Fruit fly (Drosophila melanogaster) whole organism, prepupa: ENCODE results near the gene Syt1.

Source experiments
- CG10631 ChIP-seq: fragments of 200-800 bp; sonication (Bioruptor generic); optimal IDR thresholded peaks from 2 replicates; lab custom pipeline; 2016; ENCODE audit warnings: missing biosample characterization, missing genetic modification characterization
- CG1621 ChIP-seq: fragments of 200-800 bp; sonication (Bioruptor generic); optimal IDR thresholded peaks from 3 replicates; lab custom pipeline; 2018; ENCODE audit warnings: missing biosample characterization, mild to moderate bottlenecking, missing genetic modification characterization
- CG3919 ChIP-seq: fragments of 200-800 bp; sonication (Bioruptor generic); optimal IDR thresholded peaks from 3 replicates; lab custom pipeline; 2016; ENCODE audit warnings: missing biosample characterization, missing genetic modification characterization
- Eip78C ChIP-seq: fragments of 200-800 bp; sonication (Bioruptor generic); peaks from one replicate; lab custom pipeline; 2016; ENCODE audit warnings: missing biosample characterization, missing genetic modification characterization
- Hr39 ChIP-seq: fragments of 200-800 bp; sonication (Bioruptor generic); optimal IDR thresholded peaks from 2 replicates; lab custom pipeline; 2016; ENCODE audit warnings: missing biosample characterization, missing genetic modification characterization
- OdsH ChIP-seq: fragments of 200-800 bp; sonication (Bioruptor generic); optimal IDR thresholded peaks from 3 replicates; lab custom pipeline; 2016; ENCODE audit warnings: missing biosample characterization, missing genetic modification characterization
- Smox ChIP-seq: fragments of 200-800 bp; sonication (Bioruptor generic); optimal IDR thresholded peaks from 3 replicates; lab custom pipeline; 2016; ENCODE audit warnings: missing biosample characterization, missing genetic modification characterization
- Sox102F ChIP-seq: fragments of 200-800 bp; sonication (Bioruptor generic); optimal IDR thresholded peaks from 2 replicates; lab custom pipeline; 2016; ENCODE audit warnings: missing biosample characterization, mild to moderate bottlenecking, missing genetic modification characterization
- acj6 ChIP-seq: fragments of 200-800 bp; sonication (Bioruptor generic); optimal IDR thresholded peaks from 3 replicates; lab custom pipeline; 2016; ENCODE audit warnings: missing biosample characterization, missing genetic modification characterization
- cyc ChIP-seq: fragments of 200-800 bp; sonication (Bioruptor generic); optimal IDR thresholded peaks from 3 replicates; lab custom pipeline; 2016; ENCODE audit warnings: missing biosample characterization, missing genetic modification characterization
- eg ChIP-seq: fragments of 200-800 bp; sonication (Bioruptor generic); IDR thresholded peaks from 3 replicates; pipeline ENCODE4 v1.3.6; 2022; ENCODE audit warnings: missing biosample characterization, missing genetic modification characterization
- ss ChIP-seq, 2 experiments: fragments of 200-800 bp; sonication (Bioruptor generic); optimal IDR thresholded peaks; 2 replicates in 1 of 2; 3 replicates in 1 of 2; lab custom pipeline; 2017 to 2018; ENCODE audit warnings: mild to moderate bottlenecking in 2 of 2, missing biosample characterization in 2 of 2, missing genetic modification characterization in 2 of 2, moderate library complexity in 1 of 2

- TF ChIP-seq cyc (no peak), CG1621 (no peak), CG10631 (no peak), OdsH (GFP tag; lab: Kevin White, UChicago) (no peak), Hr39 (GFP tag; lab: Kevin White, UChicago) (no peak), Eip78C (GFP tag; lab: Kevin White, UChicago) (peak; percentile 14), Smox (GFP tag; lab: Kevin White, UChicago) (no peak), acj6 (GFP tag; lab: Kevin White, UChicago) (no peak), CG3919 (GFP tag; lab: Kevin White, UChicago) (no peak), ss (GFP tag; optimal IDR thresholded peaks at IDR 0.05; lab: Kevin White, UChicago) (no peak), Sox102F (no peak), eg (GFP tag; lab: Robert Waterston, UW) (no peak)
Observed at dm6 chr2L:2727364-2727763, 72.4 kb downstream of the Syt1 start.
